Worm (Caenorhabditis elegans) whole organism, L2 larva: Measurements from ENCODE around the gene K03B4.9.

Source experiments
- C34F6.9 ChIP-seq: fragments of 150-350 bp; optimal IDR thresholded peaks from 2 replicates; lab custom pipeline; 2014; ENCODE audit warnings: missing biosample characterization, missing genetic modification characterization
- F13H6.1 ChIP-seq: sonication (generic microtip); optimal IDR thresholded peaks from 2 replicates; lab custom pipeline; 2016; ENCODE audit warnings: missing genetic modification characterization, missing compliant biosample characterization
- R02D3.7 ChIP-seq: fragments of 150-350 bp; optimal IDR thresholded peaks from 2 replicates; lab custom pipeline; 2014; ENCODE audit warnings: missing biosample characterization, missing genetic modification characterization
- Y55F3AM.14 ChIP-seq: fragments of 200-800 bp; sonication (Bioruptor generic); optimal IDR thresholded peaks from 2 replicates; lab custom pipeline; 2018; ENCODE audit warnings: mild to moderate bottlenecking, missing genetic modification characterization, missing compliant biosample characterization
- ZK546.5 ChIP-seq: sonication (generic microtip); optimal IDR thresholded peaks from 2 replicates; lab custom pipeline; 2017; ENCODE audit warnings: missing biosample characterization, missing genetic modification characterization
- ama-1 ChIP-seq: fragments of 150-350 bp; optimal IDR thresholded peaks from 2 replicates; lab custom pipeline; 2018; ENCODE audit warnings: inconsistent platforms
- blmp-1 ChIP-seq: sonication (generic microtip); optimal IDR thresholded peaks from 2 replicates; lab custom pipeline; 2017; ENCODE audit warnings: missing genetic modification characterization, mild to moderate bottlenecking, missing compliant biosample characterization, antibody characterized with exemption, moderate library complexity; ENCODE audit not compliant: insufficient read depth
- ceh-82 ChIP-seq: fragments of 150-350 bp; optimal IDR thresholded peaks from 2 replicates; lab custom pipeline; 2014; ENCODE audit warnings: missing biosample characterization, missing genetic modification characterization
- crh-2 ChIP-seq: sonication (generic microtip); optimal IDR thresholded peaks from 2 replicates; lab custom pipeline; 2017; ENCODE audit warnings: missing biosample characterization, missing genetic modification characterization
- dmd-4 ChIP-seq: sonication (generic microtip); optimal IDR thresholded peaks from 2 replicates; lab custom pipeline; 2017; ENCODE audit warnings: missing biosample characterization, missing genetic modification characterization
- egl-27 ChIP-seq: sonication (generic microtip); optimal IDR thresholded peaks from 3 replicates; lab custom pipeline; 2017; ENCODE audit warnings: missing biosample characterization, missing genetic modification reagents, missing genetic modification characterization
- gmeb-1 ChIP-seq: fragments of 150-350 bp; optimal IDR thresholded peaks from 2 replicates; lab custom pipeline; 2014; ENCODE audit warnings: missing biosample characterization, missing genetic modification characterization
- lin-11 ChIP-seq: fragments of 150-350 bp; sonication (generic microtip); optimal IDR thresholded peaks from 2 replicates; lab custom pipeline; 2014; ENCODE audit warnings: missing biosample characterization, missing genetic modification characterization, inconsistent platforms, mixed read lengths
- lin-13 ChIP-seq: fragments of 150-350 bp; optimal IDR thresholded peaks from 2 replicates; lab custom pipeline; 2014; ENCODE audit warnings: missing biosample characterization, missing genetic modification reagents, missing genetic modification characterization
- lin-39 ChIP-seq: fragments of 150-350 bp; optimal IDR thresholded peaks from 2 replicates; lab custom pipeline; 2014; ENCODE audit warnings: missing biosample characterization, missing genetic modification reagents, missing genetic modification characterization
- lsy-2 ChIP-seq, 2 experiments: fragments of 150-350 bp in 1 of 2; sonication (generic microtip) in 1 of 2; optimal IDR thresholded peaks; 2 replicates each; lab custom pipeline; 2014 to 2017; ENCODE audit warnings: missing biosample characterization in 2 of 2, missing genetic modification characterization in 2 of 2
- mab-5 ChIP-seq: fragments of 150-350 bp; optimal IDR thresholded peaks from 2 replicates; lab custom pipeline; 2014; ENCODE audit warnings: missing biosample characterization, missing genetic modification characterization
- mdl-1 ChIP-seq, 2 experiments: fragments of 150-350 bp in 1 of 2; sonication (generic microtip) in 1 of 2; optimal IDR thresholded peaks; 2 replicates each; lab custom pipeline; 2017; ENCODE audit warnings: missing biosample characterization in 2 of 2, missing genetic modification characterization in 2 of 2
- nhr-10 ChIP-seq: sonication (generic microtip); optimal IDR thresholded peaks from 2 replicates; lab custom pipeline; 2017; ENCODE audit warnings: missing biosample characterization, missing genetic modification characterization
- nhr-11 ChIP-seq: fragments of 150-350 bp; optimal IDR thresholded peaks from 2 replicates; lab custom pipeline; 2014; ENCODE audit warnings: missing biosample characterization, missing genetic modification characterization
- nhr-12 ChIP-seq: fragments of 150-350 bp; optimal IDR thresholded peaks from 2 replicates; lab custom pipeline; 2014; ENCODE audit warnings: missing biosample characterization, missing genetic modification characterization
- nhr-129 ChIP-seq: fragments of 150-350 bp; optimal IDR thresholded peaks from 2 replicates; lab custom pipeline; 2014; ENCODE audit warnings: missing biosample characterization, missing genetic modification characterization
- nhr-21 ChIP-seq: fragments of 150-350 bp; optimal IDR thresholded peaks from 2 replicates; lab custom pipeline; 2014; ENCODE audit warnings: missing biosample characterization, missing genetic modification characterization
- nhr-23 ChIP-seq: fragments of 150-350 bp; optimal IDR thresholded peaks from 2 replicates; lab custom pipeline; 2014; ENCODE audit warnings: missing biosample characterization, missing genetic modification reagents, missing genetic modification characterization
- nhr-237 ChIP-seq: fragments of 150-350 bp; optimal IDR thresholded peaks from 2 replicates; lab custom pipeline; 2014; ENCODE audit warnings: missing biosample characterization, missing genetic modification characterization
- nhr-25 ChIP-seq: fragments of 150-350 bp; sonication (generic microtip); optimal IDR thresholded peaks from 3 replicates; lab custom pipeline; 2014; ENCODE audit warnings: missing biosample characterization, missing genetic modification characterization
- nhr-77 ChIP-seq: fragments of 150-350 bp; optimal IDR thresholded peaks from 2 replicates; lab custom pipeline; 2014; ENCODE audit warnings: missing biosample characterization, missing genetic modification characterization
- peb-1 ChIP-seq: fragments of 150-350 bp; optimal IDR thresholded peaks from 2 replicates; lab custom pipeline; 2014; ENCODE audit warnings: missing biosample characterization, missing genetic modification characterization
- skn-1 ChIP-seq: sonication (generic microtip); optimal IDR thresholded peaks from 2 replicates; lab custom pipeline; 2017; ENCODE audit warnings: missing biosample characterization, missing genetic modification characterization
- sma-3 ChIP-seq: sonication (generic microtip); optimal IDR thresholded peaks from 2 replicates; lab custom pipeline; 2016; ENCODE audit warnings: missing genetic modification reagents, missing genetic modification characterization, missing compliant biosample characterization
- sma-9 ChIP-seq, 2 experiments: fragments of 150-350 bp in 1 of 2; sonication (generic microtip) in 1 of 2; optimal IDR thresholded peaks; 2 replicates each; lab custom pipeline; 2014 to 2016; ENCODE audit warnings: missing genetic modification characterization in 2 of 2, mild to moderate bottlenecking in 1 of 2, missing biosample characterization in 1 of 2, missing compliant biosample characterization in 1 of 2, missing genetic modification reagents in 1 of 2, moderate library complexity in 1 of 2
- unc-55 ChIP-seq: fragments of 150-350 bp; sonication (generic microtip); optimal IDR thresholded peaks from 3 replicates; lab custom pipeline; 2014; ENCODE audit warnings: missing biosample characterization, missing genetic modification reagents, missing genetic modification characterization
- unc-62 ChIP-seq: fragments of 150-350 bp; optimal IDR thresholded peaks from 2 replicates; lab custom pipeline; 2014; ENCODE audit warnings: missing biosample characterization, missing genetic modification reagents, missing genetic modification characterization
- ztf-11 ChIP-seq: sonication (generic microtip); optimal IDR thresholded peaks from 2 replicates; lab custom pipeline; 2017; ENCODE audit warnings: missing biosample characterization, missing genetic modification characterization
- ztf-4 ChIP-seq: fragments of 150-350 bp; optimal IDR thresholded peaks from 2 replicates; lab custom pipeline; 2014; ENCODE audit warnings: missing biosample characterization, missing genetic modification characterization

K03B4.9 gene

DNA sequence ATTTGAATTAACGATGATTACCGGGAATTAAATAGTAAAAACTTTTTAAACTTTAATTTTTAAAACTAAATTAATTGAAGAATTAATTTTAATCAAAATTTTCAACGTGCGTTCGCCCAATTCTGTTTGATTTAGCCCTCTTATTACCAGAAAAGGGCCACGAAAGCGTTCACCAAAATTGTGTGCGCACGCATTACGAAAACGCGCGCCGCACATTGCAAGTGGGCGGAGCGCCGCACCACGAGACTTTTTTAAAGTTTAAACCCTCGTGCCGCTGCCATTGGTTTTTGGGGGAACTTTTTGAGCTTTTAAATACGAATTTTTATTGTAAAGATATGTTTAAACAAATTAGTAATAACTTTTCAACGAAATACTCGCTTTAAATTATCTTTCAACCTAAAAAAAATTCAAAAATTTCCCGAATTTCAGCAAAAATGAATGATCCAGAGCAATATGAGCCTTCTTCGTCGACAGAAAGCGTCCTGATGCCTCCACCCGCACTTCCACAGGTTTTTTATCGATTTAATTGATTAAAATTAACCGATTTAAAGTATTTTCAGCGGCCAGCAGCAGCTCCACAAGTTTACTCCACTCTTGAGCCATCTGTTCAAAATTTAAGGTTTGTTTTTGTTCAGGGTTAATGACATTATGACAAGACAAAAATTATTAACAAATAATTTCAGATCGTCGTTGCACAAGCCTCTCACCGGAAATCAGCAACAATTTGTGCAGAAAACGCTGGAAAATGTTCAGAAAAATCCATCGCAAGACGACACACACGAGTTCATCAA is 14.5 kb upstream of the K03B4.9 start, which contains the start of gene taf-10:
Gene taf-10, plus strand, starts transcription at position 424 of the 791 bp plus-strand sequence.
- TF ChIP-seq nhr-10 (tag; lab: Kevin White, UChicago) (no peak), nhr-25 (peak; percentile 32), mdl-1 (tag; optimal IDR thresholded peaks at IDR 0.05; lab: Kevin White, UChicago) (peak; percentile 79), crh-2 (tag; lab: Kevin White, UChicago) (no peak), F13H6.1 (peak; percentile 5), nhr-21 (peak; percentile 7), nhr-77 (tag; lab: Kevin White, UChicago) (no peak), ztf-4 (no peak), peb-1 (tag; lab: Kevin White, UChicago) (no peak), ztf-11 (tag; lab: Kevin White, UChicago) (no peak), R02D3.7 (no peak), mab-5 (tag; lab: Kevin White, UChicago) (peak; percentile 13), lin-13 (GFP tag; lab: Kevin White, UChicago) (peak; percentile 42), unc-55 (GFP tag; lab: Kevin White, UChicago) (peak; percentile 59), nhr-129 (tag; lab: Kevin White, UChicago) (peak; percentile 63), nhr-12 (tag; lab: Kevin White, UChicago) (no peak), blmp-1 (tag; lab: Kevin White, UChicago) (no peak), lin-11 (tag; lab: Kevin White, UChicago) (peak; percentile 38), lsy-2 (tag; optimal IDR thresholded peaks at IDR 0.05; lab: Kevin White, UChicago) (peak; percentile 5 to 48), sma-3 (GFP tag; lab: Kevin White, UChicago) (peak; percentile 46), nhr-23 (tag; lab: Kevin White, UChicago) (no peak), C34F6.9 (tag; lab: Kevin White, UChicago) (peak; percentile 45), Y55F3AM.14 (peak; percentile 0), gmeb-1 (tag; lab: Kevin White, UChicago) (peak; percentile 66), sma-9 (GFP tag; optimal IDR thresholded peaks at IDR 0.05; lab: Kevin White, UChicago) (peak; percentile 38), sma-9 (tag; optimal IDR thresholded peaks at IDR 0.05; lab: Kevin White, UChicago) (no peak)
- TF ChIP-seq, all 48 proteins: peak for 15

DNA sequence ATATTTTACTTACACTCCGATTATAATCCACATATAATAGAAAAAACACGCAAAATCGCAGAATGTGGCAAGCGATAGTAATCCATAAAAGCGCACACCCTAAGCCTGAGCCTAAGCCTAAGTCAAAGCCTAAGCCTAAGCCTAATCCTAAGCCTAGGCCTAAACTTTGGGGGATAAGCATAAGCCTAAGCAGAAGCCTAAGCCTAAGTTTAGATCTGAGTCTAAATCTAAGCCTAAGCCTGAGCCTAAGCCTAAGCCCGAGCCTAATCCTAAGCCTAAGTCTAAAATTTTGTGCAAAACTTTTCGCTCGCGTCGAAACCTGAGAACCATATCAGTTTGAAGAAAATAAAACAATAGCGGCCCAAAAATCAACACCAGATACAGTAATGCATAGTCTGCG is 11.8 kb upstream of the K03B4.9 start:
- TF ChIP-seq egl-27 (tag; lab: Kevin White, UChicago), result no peak
- no peak for TF ChIP-seq ZK546.5 (tag; lab: Kevin White, UChicago)
- TF ChIP-seq nhr-237 (tag; lab: Kevin White, UChicago), result no peak
- TF ChIP-seq peb-1 (tag; lab: Kevin White, UChicago), result no peak
- no peak for TF ChIP-seq R02D3.7
- no peak for TF ChIP-seq nhr-11 (tag; lab: Kevin White, UChicago)
- no peak for TF ChIP-seq unc-55 (GFP tag; lab: Kevin White, UChicago)
- TF ChIP-seq, all 48 proteins: peak for 0

- TF ChIP-seq ama-1, result no peak
- no peak for TF ChIP-seq unc-62
- no peak for TF ChIP-seq egl-27 (tag; lab: Kevin White, UChicago)
- TF ChIP-seq dmd-4 (tag; lab: Kevin White, UChicago), result no peak
- TF ChIP-seq crh-2 (tag; lab: Kevin White, UChicago), result no peak
- TF ChIP-seq, all 48 proteins: peak for 0
Measured at ce11 chrV:4681670-4682069, 9.3 kb upstream of the K03B4.9 start, which contains the start of gene K03B4.4. K03B4.4 (plus strand) TSS chrV:4681970.

ce11 chrV:4676812-4677211 is 4.4 kb upstream of the K03B4.9 start:
- no peak for TF ChIP-seq ztf-11 (tag; lab: Kevin White, UChicago)
- TF ChIP-seq C34F6.9 (tag; lab: Kevin White, UChicago), result no peak
- no peak for TF ChIP-seq nhr-25
- TF ChIP-seq R02D3.7, result no peak
- no peak for TF ChIP-seq lin-39
- TF ChIP-seq skn-1 (tag; lab: Kevin White, UChicago), result no peak
- no peak for TF ChIP-seq ceh-82 (tag; lab: Kevin White, UChicago)
- no peak for TF ChIP-seq lin-11 (tag; lab: Kevin White, UChicago)
- TF ChIP-seq nhr-237 (tag; lab: Kevin White, UChicago), result no peak
- no peak for TF ChIP-seq mab-5 (tag; lab: Kevin White, UChicago)
- TF ChIP-seq sma-3 (GFP tag; lab: Kevin White, UChicago), result no peak
- TF ChIP-seq nhr-23 (tag; lab: Kevin White, UChicago), result no peak
- TF ChIP-seq, all 48 proteins: peak for 0
